Worm (Caenorhabditis elegans) whole organism, L2 larva: ENCODE results near the gene C46F11.6.

ENCODE experiments used
- C34F6.9 ChIP-seq: fragments of 150-350 bp; optimal IDR thresholded peaks from 2 replicates; lab custom pipeline; 2014; ENCODE audit warnings: missing biosample characterization, missing genetic modification characterization
- F13H6.1 ChIP-seq: sonication (generic microtip); optimal IDR thresholded peaks from 2 replicates; lab custom pipeline; 2016; ENCODE audit warnings: missing genetic modification characterization, missing compliant biosample characterization
- R02D3.7 ChIP-seq: fragments of 150-350 bp; optimal IDR thresholded peaks from 2 replicates; lab custom pipeline; 2014; ENCODE audit warnings: missing biosample characterization, missing genetic modification characterization
- blmp-1 ChIP-seq: sonication (generic microtip); optimal IDR thresholded peaks from 2 replicates; lab custom pipeline; 2017; ENCODE audit warnings: missing genetic modification characterization, mild to moderate bottlenecking, missing compliant biosample characterization, antibody characterized with exemption, moderate library complexity; ENCODE audit not compliant: insufficient read depth
- ceh-16 ChIP-seq: fragments of 150-350 bp; optimal IDR thresholded peaks from 2 replicates; lab custom pipeline; 2014; ENCODE audit warnings: missing biosample characterization, missing genetic modification characterization
- crh-2 ChIP-seq: sonication (generic microtip); optimal IDR thresholded peaks from 2 replicates; lab custom pipeline; 2017; ENCODE audit warnings: missing biosample characterization, missing genetic modification characterization
- dmd-4 ChIP-seq: sonication (generic microtip); optimal IDR thresholded peaks from 2 replicates; lab custom pipeline; 2017; ENCODE audit warnings: missing biosample characterization, missing genetic modification characterization
- egl-27 ChIP-seq: sonication (generic microtip); optimal IDR thresholded peaks from 3 replicates; lab custom pipeline; 2017; ENCODE audit warnings: missing biosample characterization, missing genetic modification reagents, missing genetic modification characterization
- elt-1 ChIP-seq: fragments of 150-350 bp; optimal IDR thresholded peaks from 2 replicates; lab custom pipeline; 2014; ENCODE audit warnings: missing biosample characterization, missing genetic modification characterization
- elt-3 ChIP-seq: sonication (generic microtip); optimal IDR thresholded peaks from 2 replicates; lab custom pipeline; 2017; ENCODE audit warnings: missing biosample characterization, missing genetic modification characterization
- fos-1 ChIP-seq: fragments of 150-350 bp; optimal IDR thresholded peaks from 2 replicates; lab custom pipeline; 2014; ENCODE audit warnings: missing biosample characterization, missing genetic modification characterization
- gmeb-1 ChIP-seq: fragments of 150-350 bp; optimal IDR thresholded peaks from 2 replicates; lab custom pipeline; 2014; ENCODE audit warnings: missing biosample characterization, missing genetic modification characterization
- lin-13 ChIP-seq: fragments of 150-350 bp; optimal IDR thresholded peaks from 2 replicates; lab custom pipeline; 2014; ENCODE audit warnings: missing biosample characterization, missing genetic modification reagents, missing genetic modification characterization
- lin-39 ChIP-seq: fragments of 150-350 bp; optimal IDR thresholded peaks from 2 replicates; lab custom pipeline; 2014; ENCODE audit warnings: missing biosample characterization, missing genetic modification reagents, missing genetic modification characterization
- lsy-2 ChIP-seq, 2 experiments: fragments of 150-350 bp in 1 of 2; sonication (generic microtip) in 1 of 2; optimal IDR thresholded peaks; 2 replicates each; lab custom pipeline; 2014 to 2017; ENCODE audit warnings: missing biosample characterization in 2 of 2, missing genetic modification characterization in 2 of 2
- mab-5 ChIP-seq: fragments of 150-350 bp; optimal IDR thresholded peaks from 2 replicates; lab custom pipeline; 2014; ENCODE audit warnings: missing biosample characterization, missing genetic modification characterization
- mbf-1 ChIP-seq: sonication (generic microtip); optimal IDR thresholded peaks from 2 replicates; lab custom pipeline; 2017; ENCODE audit warnings: missing biosample characterization, missing genetic modification characterization
- mdl-1 ChIP-seq, 2 experiments: fragments of 150-350 bp in 1 of 2; sonication (generic microtip) in 1 of 2; optimal IDR thresholded peaks; 2 replicates each; lab custom pipeline; 2017; ENCODE audit warnings: missing biosample characterization in 2 of 2, missing genetic modification characterization in 2 of 2
- nhr-11 ChIP-seq: fragments of 150-350 bp; optimal IDR thresholded peaks from 2 replicates; lab custom pipeline; 2014; ENCODE audit warnings: missing biosample characterization, missing genetic modification characterization
- nhr-12 ChIP-seq: fragments of 150-350 bp; optimal IDR thresholded peaks from 2 replicates; lab custom pipeline; 2014; ENCODE audit warnings: missing biosample characterization, missing genetic modification characterization
- nhr-129 ChIP-seq: fragments of 150-350 bp; optimal IDR thresholded peaks from 2 replicates; lab custom pipeline; 2014; ENCODE audit warnings: missing biosample characterization, missing genetic modification characterization
- nhr-21 ChIP-seq: fragments of 150-350 bp; optimal IDR thresholded peaks from 2 replicates; lab custom pipeline; 2014; ENCODE audit warnings: missing biosample characterization, missing genetic modification characterization
- nhr-237 ChIP-seq: fragments of 150-350 bp; optimal IDR thresholded peaks from 2 replicates; lab custom pipeline; 2014; ENCODE audit warnings: missing biosample characterization, missing genetic modification characterization
- nhr-25 ChIP-seq: fragments of 150-350 bp; sonication (generic microtip); optimal IDR thresholded peaks from 3 replicates; lab custom pipeline; 2014; ENCODE audit warnings: missing biosample characterization, missing genetic modification characterization
- peb-1 ChIP-seq: fragments of 150-350 bp; optimal IDR thresholded peaks from 2 replicates; lab custom pipeline; 2014; ENCODE audit warnings: missing biosample characterization, missing genetic modification characterization
- sem-4 ChIP-seq: fragments of 150-350 bp; optimal IDR thresholded peaks from 2 replicates; lab custom pipeline; 2014; ENCODE audit warnings: missing biosample characterization, missing genetic modification reagents, missing genetic modification characterization
- skn-1 ChIP-seq: sonication (generic microtip); optimal IDR thresholded peaks from 2 replicates; lab custom pipeline; 2017; ENCODE audit warnings: missing biosample characterization, missing genetic modification characterization
- sma-3 ChIP-seq: sonication (generic microtip); optimal IDR thresholded peaks from 2 replicates; lab custom pipeline; 2016; ENCODE audit warnings: missing genetic modification reagents, missing genetic modification characterization, missing compliant biosample characterization
- sma-9 ChIP-seq, 2 experiments: fragments of 150-350 bp in 1 of 2; sonication (generic microtip) in 1 of 2; optimal IDR thresholded peaks; 2 replicates each; lab custom pipeline; 2014 to 2016; ENCODE audit warnings: missing genetic modification characterization in 2 of 2, mild to moderate bottlenecking in 1 of 2, missing biosample characterization in 1 of 2, missing compliant biosample characterization in 1 of 2, missing genetic modification reagents in 1 of 2, moderate library complexity in 1 of 2
- snpc-4 ChIP-seq: fragments of 150-350 bp; optimal IDR thresholded peaks from 2 replicates; lab custom pipeline; 2014; ENCODE audit warnings: missing biosample characterization, missing genetic modification characterization
- unc-39 ChIP-seq: fragments of 150-350 bp; optimal IDR thresholded peaks from 2 replicates; lab custom pipeline; 2014; ENCODE audit warnings: missing biosample characterization, missing genetic modification characterization
- unc-55 ChIP-seq: fragments of 150-350 bp; sonication (generic microtip); optimal IDR thresholded peaks from 3 replicates; lab custom pipeline; 2014; ENCODE audit warnings: missing biosample characterization, missing genetic modification reagents, missing genetic modification characterization
- unc-62 ChIP-seq: fragments of 150-350 bp; optimal IDR thresholded peaks from 2 replicates; lab custom pipeline; 2014; ENCODE audit warnings: missing biosample characterization, missing genetic modification reagents, missing genetic modification characterization
- zag-1 ChIP-seq: fragments of 150-350 bp; optimal IDR thresholded peaks from 2 replicates; lab custom pipeline; 2014; ENCODE audit warnings: missing biosample characterization, missing genetic modification characterization
- ztf-1 ChIP-seq: fragments of 200-800 bp; sonication (Bioruptor generic); conservative IDR thresholded peaks from 2 replicates; pipeline ENCODE4 v1.3.6; 2022; ENCODE audit warnings: missing genetic modification characterization, missing compliant biosample characterization
- ztf-4 ChIP-seq: fragments of 150-350 bp; optimal IDR thresholded peaks from 2 replicates; lab custom pipeline; 2014; ENCODE audit warnings: missing biosample characterization, missing genetic modification characterization

C46F11.6 gene

DNA sequence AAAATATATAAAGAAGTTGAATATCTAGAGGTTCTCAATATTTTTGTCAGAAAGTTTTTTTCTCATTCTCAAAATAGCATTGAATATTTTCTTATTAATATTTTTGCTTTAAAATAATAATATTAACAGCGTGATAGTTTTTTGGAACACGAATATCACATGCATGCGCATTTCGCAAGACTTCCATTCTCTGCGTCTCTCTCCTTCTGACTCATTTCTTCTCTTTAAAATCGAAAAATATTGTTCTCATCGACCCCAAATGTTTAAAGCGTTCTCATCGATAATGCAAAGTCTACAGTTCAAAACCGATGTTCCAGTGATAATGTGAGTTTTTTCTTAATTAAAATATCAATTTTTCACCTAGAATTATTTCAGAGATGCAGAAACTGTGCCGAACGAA, 33.2 kb upstream of the C46F11.6 start, which contains the start of gene C14B1.3 (continued):
- TF ChIP-seq elt-3 (tag; lab: Kevin White, UChicago) = no peak

DNA sequence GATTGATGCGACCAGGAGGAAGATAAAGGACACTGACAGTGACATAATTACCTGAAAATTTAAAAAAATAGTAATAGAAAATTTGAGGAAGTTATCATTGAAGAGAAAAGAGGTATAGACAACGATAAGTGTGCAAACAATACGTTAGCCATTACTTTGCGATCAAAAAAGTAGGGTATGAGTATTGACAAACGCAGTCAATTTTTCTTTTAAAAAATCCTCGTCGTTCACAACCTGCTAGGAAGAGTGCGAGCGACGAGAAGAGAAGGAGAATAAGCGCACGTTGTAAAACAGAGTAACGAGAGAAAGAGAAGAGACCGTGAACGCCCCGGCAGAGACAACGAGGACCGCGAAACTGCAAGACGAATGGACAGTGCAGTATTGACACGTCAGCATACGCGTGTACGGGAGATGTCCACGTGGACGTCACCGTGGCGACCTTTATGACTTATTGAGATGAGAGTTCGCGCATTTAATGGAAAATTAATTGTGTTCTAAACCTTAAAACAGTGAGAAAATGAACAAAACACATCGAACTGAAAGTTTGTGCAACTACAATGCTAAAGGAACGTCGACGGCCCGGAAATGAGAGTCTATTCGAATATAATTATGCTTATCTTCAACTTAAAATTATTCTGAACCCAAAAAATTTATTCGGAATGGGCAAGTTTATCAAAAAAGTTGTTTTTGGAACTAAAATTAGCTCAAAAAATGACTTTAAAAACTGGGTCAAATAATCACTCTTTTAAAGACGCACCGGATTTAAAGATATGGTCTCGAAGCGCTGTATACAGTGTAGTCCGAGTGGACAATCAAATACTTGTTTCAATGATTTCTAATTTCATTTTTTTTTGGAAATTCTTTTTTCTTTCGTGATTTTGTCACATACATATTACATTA, 31.4 kb upstream of the C46F11.6 start, which contains the start of the genes pdi-1 and C14B1.2:
pdi-1 (minus strand) TSS at position 51 of the 900 bp plus-strand sequence.
C14B1.2 (plus strand) TSS at position 850 of the 900 bp plus-strand sequence.
- TF ChIP-seq sma-3 (GFP tag; lab: Kevin White, UChicago) = peak; percentile 30
- peak in 1 of 2 experiments; percentile 33 for TF ChIP-seq lsy-2 (tag; optimal IDR thresholded peaks at IDR 0.05; lab: Kevin White, UChicago)
- TF ChIP-seq mbf-1 = no peak
- peak; percentile 6 for TF ChIP-seq skn-1 (tag; lab: Kevin White, UChicago)
- peak; percentile 87 for TF ChIP-seq fos-1
- TF ChIP-seq unc-55 = peak; percentile 21
- peak; percentile 17 for TF ChIP-seq blmp-1 (tag; lab: Kevin White, UChicago)
- TF ChIP-seq unc-39 = no peak
- peak; percentile 28 to 62 for TF ChIP-seq mdl-1 (tag; optimal IDR thresholded peaks at IDR 0.05; lab: Kevin White, UChicago)
- TF ChIP-seq egl-27 (tag; lab: Kevin White, UChicago) = no peak
- TF ChIP-seq nhr-21 (tag; lab: Kevin White, UChicago) = peak; percentile 35
- TF ChIP-seq crh-2 = peak; percentile 92
- TF ChIP-seq F13H6.1 (tag; lab: Kevin White, UChicago) = peak; percentile 25
- peak; percentile 11 for TF ChIP-seq sma-9 (GFP tag; optimal IDR thresholded peaks at IDR 0.05; lab: Kevin White, UChicago)
- TF ChIP-seq sma-9 (tag; optimal IDR thresholded peaks at IDR 0.05; lab: Kevin White, UChicago) = no peak
- peak; percentile 10 for TF ChIP-seq nhr-25
- TF ChIP-seq ceh-16 = no peak
- peak; percentile 57 for TF ChIP-seq nhr-129 (tag; lab: Kevin White, UChicago)
- peak; percentile 64 for TF ChIP-seq C34F6.9 (tag; lab: Kevin White, UChicago)

DNA sequence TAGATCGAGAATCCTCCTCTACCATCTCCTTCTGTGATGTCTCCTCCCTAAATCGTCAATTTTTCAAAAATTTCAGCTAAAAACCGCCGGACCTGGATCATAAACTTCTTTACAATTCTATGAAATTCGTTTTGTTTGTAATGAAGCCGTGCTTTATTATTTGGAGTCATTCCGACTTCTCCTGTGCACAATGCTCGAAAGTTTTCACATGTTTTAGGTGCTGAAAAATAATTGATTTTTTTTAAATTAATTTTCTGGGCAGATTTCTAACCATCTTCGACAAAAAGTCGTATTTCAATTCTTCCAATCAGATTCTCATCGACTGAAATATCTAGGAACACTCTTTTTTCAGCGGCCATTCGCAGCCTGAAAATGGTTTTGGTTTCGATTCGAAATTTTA, 29.0 kb upstream of the C46F11.6 start, which contains the start of gene cyn-9:
cyn-9 (minus strand) TSS at position 366 of the 400 bp plus-strand sequence.
- TF ChIP-seq nhr-12 (tag; lab: Kevin White, UChicago) (no peak), lin-13 (GFP tag; lab: Kevin White, UChicago) (no peak), nhr-237 (no peak), nhr-21 (tag; lab: Kevin White, UChicago) (peak; percentile 11), ztf-1 (GFP tag; lab: Robert Waterston, UW) (no peak), ceh-16 (no peak), R02D3.7 (tag; lab: Kevin White, UChicago) (no peak), mdl-1 (tag; optimal IDR thresholded peaks at IDR 0.05; lab: Kevin White, UChicago) (no peak)

DNA sequence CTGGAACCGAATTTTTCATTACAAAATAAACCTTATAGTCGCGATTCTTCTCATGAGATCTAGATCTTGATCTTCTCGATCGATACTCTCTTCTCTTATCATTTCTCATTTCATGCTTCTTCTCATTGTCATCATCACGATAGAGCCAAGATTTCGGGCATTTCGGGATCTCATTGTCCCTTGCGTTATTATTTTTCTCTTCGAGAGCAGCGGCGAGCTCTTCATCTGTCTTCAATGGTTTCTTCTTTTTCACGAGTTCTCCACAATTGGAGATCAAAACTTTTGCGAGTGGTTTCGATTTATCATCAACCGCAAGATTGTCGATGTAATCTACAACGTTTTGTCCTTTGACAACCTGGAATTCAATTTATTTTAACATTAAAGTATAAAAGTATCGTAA, 28.1 kb upstream of the C46F11.6 start:
- TF ChIP-seq ztf-4 (tag; lab: Kevin White, UChicago) = no peak
- no peak for TF ChIP-seq mab-5 (tag; lab: Kevin White, UChicago)
- TF ChIP-seq lin-39 (tag; lab: Kevin White, UChicago) = no peak
- TF ChIP-seq dmd-4 (tag; lab: Kevin White, UChicago) = no peak
- TF ChIP-seq nhr-129 (tag; lab: Kevin White, UChicago) = no peak
- no peak for TF ChIP-seq elt-1 (tag; lab: Kevin White, UChicago)
- no peak for TF ChIP-seq zag-1
- TF ChIP-seq fos-1 = no peak
- no peak for TF ChIP-seq snpc-4 (tag; lab: Kevin White, UChicago)
- TF ChIP-seq lin-13 (GFP tag; lab: Kevin White, UChicago) = no peak
- TF ChIP-seq mbf-1 = no peak
- TF ChIP-seq peb-1 (tag; lab: Kevin White, UChicago) = no peak
- TF ChIP-seq nhr-12 (tag; lab: Kevin White, UChicago) = no peak
- no peak for TF ChIP-seq sma-9 (GFP tag; optimal IDR thresholded peaks at IDR 0.05; lab: Kevin White, UChicago)
- TF ChIP-seq sma-9 (tag; optimal IDR thresholded peaks at IDR 0.05; lab: Kevin White, UChicago) = no peak
- TF ChIP-seq egl-27 (tag; lab: Kevin White, UChicago) = no peak
- no peak for TF ChIP-seq nhr-11 (tag; lab: Kevin White, UChicago)
- TF ChIP-seq nhr-25 = no peak
- TF ChIP-seq sem-4 (tag; lab: Kevin White, UChicago) = no peak
- TF ChIP-seq unc-62 (GFP tag; lab: Kevin White, UChicago) = no peak
- TF ChIP-seq gmeb-1 (tag; lab: Kevin White, UChicago) = no peak
